Fruit fly (Drosophila melanogaster): ENCODE results near the gene sloth2.

sloth2 gene

DNA sequence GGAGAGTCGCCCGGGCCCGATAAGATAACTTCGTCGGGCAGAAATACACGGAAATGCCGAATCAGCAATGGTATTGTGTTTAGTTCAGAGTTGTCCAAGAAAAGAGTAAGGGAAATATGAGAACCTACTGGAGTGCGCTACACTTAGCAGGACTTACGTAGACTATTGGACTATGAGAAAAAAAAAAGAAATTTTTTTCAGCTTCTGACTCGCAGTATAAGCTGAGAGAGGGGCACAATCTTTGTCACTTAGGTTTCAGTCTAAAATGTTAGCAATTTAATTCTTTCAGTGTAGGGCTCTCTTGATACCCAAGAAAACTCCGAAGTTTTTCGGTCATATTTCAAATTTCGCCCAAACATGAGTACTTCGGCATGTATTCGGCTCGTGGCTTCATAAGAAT lies 17.4 kb upstream of the sloth2 start:
- TF ChIP-seq CG16779 (tag; optimal IDR thresholded peaks at IDR 0.05) (no peak), CG10669 (GFP tag; optimal IDR thresholded peaks at IDR 0.05) (no peak), CG10631 (GFP tag; optimal IDR thresholded peaks at IDR 0.05) (peak; percentile 39), pdm3 (GFP tag; optimal IDR thresholded peaks at IDR 0.05) (peak; percentile 56), CG1621 (tag; optimal IDR thresholded peaks at IDR 0.05) (no peak), ss (GFP tag; optimal IDR thresholded peaks at IDR 0.05) (no peak), vri (GFP tag; optimal IDR thresholded peaks at IDR 0.05) (peak; percentile 76), salr (GFP tag; optimal IDR thresholded peaks at IDR 0.05) (no peak), Sox14 (GFP tag; optimal IDR thresholded peaks at IDR 0.05) (peak; percentile 68), Gug (GFP tag; IDR thresholded peaks at IDR 0.05) (no peak; the same call in 1 of the 2 replicates), acj6 (GFP tag; optimal IDR thresholded peaks at IDR 0.05) (peak; percentile 48), achi (GFP tag; optimal IDR thresholded peaks at IDR 0.05) (peak; percentile 47), Eip75B (GFP tag; optimal IDR thresholded peaks at IDR 0.05) (peak; percentile 14), CG4318 (GFP tag; optimal IDR thresholded peaks at IDR 0.05) (no peak), Hr38 (GFP tag; optimal IDR thresholded peaks at IDR 0.05) (no peak), CG11902 (GFP tag; optimal IDR thresholded peaks at IDR 0.05) (peak; percentile 32), CG11294 (GFP tag; IDR thresholded peaks at IDR 0.05) (no peak), CG8119 (GFP tag; IDR thresholded peaks at IDR 0.05) (no peak), CG3032 (tag; optimal IDR thresholded peaks at IDR 0.05) (no peak), Eip78C (GFP tag) (peak; percentile 77), CG11762 (GFP tag; optimal IDR thresholded peaks at IDR 0.05; ENCODE audit: insufficient read depth) (peak; percentile 39), Blimp-1 (GFP tag; optimal IDR thresholded peaks at IDR 0.05) (peak; percentile 57), CG3919 (GFP tag; optimal IDR thresholded peaks at IDR 0.05) (peak; percentile 58), CG32006 (GFP tag; optimal IDR thresholded peaks at IDR 0.05) (peak; percentile 27), CG8632 (GFP tag; optimal IDR thresholded peaks at IDR 0.05) (peak; percentile 32), spab (GFP tag; optimal IDR thresholded peaks at IDR 0.05) (no peak), fd85E (GFP tag; optimal IDR thresholded peaks at IDR 0.05) (no peak), CG34406 (GFP tag; optimal IDR thresholded peaks at IDR 0.05) (peak; percentile 57), OdsH (GFP tag; optimal IDR thresholded peaks at IDR 0.05) (peak; percentile 62), Smox (GFP tag; optimal IDR thresholded peaks at IDR 0.05) (peak; percentile 83), CG9139 (GFP tag; optimal IDR thresholded peaks at IDR 0.05) (no peak), Ets96B (tag; optimal IDR thresholded peaks at IDR 0.05) (no peak), CG6276 (GFP tag; optimal IDR thresholded peaks at IDR 0.05) (no peak), CG31627 (GFP tag; optimal IDR thresholded peaks at IDR 0.05) (peak; percentile 89), Met (GFP tag; optimal IDR thresholded peaks at IDR 0.05) (peak; percentile 84), CG15336 (GFP tag; IDR thresholded peaks at IDR 0.05) (0 out of 2 replicates have a peak, but pooled peaks have one; percentile 25), esn (GFP tag; optimal IDR thresholded peaks at IDR 0.05) (peak; percentile 86), CG6854 (GFP tag; optimal IDR thresholded peaks at IDR 0.05) (peak; percentile 45), svp (GFP tag) (peak; percentile 88), CG6792 (GFP tag; optimal IDR thresholded peaks at IDR 0.05) (peak; percentile 63), CG7368 (GFP tag; optimal IDR thresholded peaks at IDR 0.05) (no peak), CG8319 (GFP tag; optimal IDR thresholded peaks at IDR 0.05) (peak; percentile 39), CG6163 (GFP tag; IDR thresholded peaks at IDR 0.05) (peak; percentile 76), Ets21C (GFP tag; optimal IDR thresholded peaks at IDR 0.05) (peak; percentile 81), Eip93F (GFP tag; optimal IDR thresholded peaks at IDR 0.05) (peak; percentile 34), CG6808 (GFP tag; optimal IDR thresholded peaks at IDR 0.05) (no peak), Sox102F (GFP tag; optimal IDR thresholded peaks at IDR 0.05) (peak; percentile 73), topi (GFP tag; optimal IDR thresholded peaks at IDR 0.05) (peak; percentile 86), Lpt (GFP tag; optimal IDR thresholded peaks at IDR 0.05) (no peak), Sox15 (GFP tag; optimal IDR thresholded peaks at IDR 0.05) (peak; percentile 48), dsx (GFP tag; optimal IDR thresholded peaks at IDR 0.05; ENCODE audit: poor library complexity, severe bottlenecking) (no peak), lz (GFP tag; optimal IDR thresholded peaks at IDR 0.05) (peak; percentile 78), cyc (GFP tag; optimal IDR thresholded peaks at IDR 0.05) (peak; percentile 86)
